Worm (Caenorhabditis elegans): ENCODE data around the gene galt-1.

DNA sequence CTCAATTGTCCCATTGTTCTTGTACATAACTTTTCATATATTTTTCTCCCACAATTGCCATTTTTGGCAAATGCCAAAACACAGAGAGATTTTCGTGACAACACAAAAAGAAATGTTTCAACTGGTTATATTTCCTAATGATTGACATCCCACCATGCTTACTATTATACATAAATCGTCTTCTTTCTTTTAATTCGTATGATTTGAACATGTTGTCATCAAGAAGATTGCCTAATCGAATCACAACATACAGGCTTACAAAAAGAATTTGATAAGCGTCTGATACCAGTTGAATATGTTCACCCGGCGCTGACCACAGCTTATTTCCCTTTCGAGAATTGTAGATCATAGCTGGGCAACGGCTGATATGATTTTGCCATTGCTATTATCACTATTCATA lies 35.7 kb upstream of the galt-1 start, which contains the start of gene grd-9:
- no peak for TF ChIP-seq dao-5 (tag; optimal IDR thresholded peaks at IDR 0.05)
- no peak for TF ChIP-seq him-1 (tag; optimal IDR thresholded peaks at IDR 0.05)
